Fruit fly (Drosophila melanogaster) whole organism, embryonic: ENCODE data around the gene CG18081.

Experiments used
- ATbp ChIP-seq: fragments of 200-800 bp; sonication (Bioruptor generic); optimal IDR thresholded peaks from 2 replicates; lab custom pipeline; 2017; ENCODE audit warnings: missing biosample characterization, mild to moderate bottlenecking, missing genetic modification characterization, missing genetic modification reagents
- CG11560 ChIP-seq: fragments of 200-800 bp; sonication (Bioruptor generic); IDR thresholded peaks from 3 replicates; pipeline ENCODE4 v1.3.6; 2022; ENCODE audit warnings: missing biosample characterization, missing genetic modification characterization
- CG11696 ChIP-seq: fragments of 200-800 bp; sonication (Bioruptor generic); IDR thresholded peaks from 2 replicates; pipeline ENCODE4 v1.3.6; 2022; ENCODE audit warnings: missing biosample characterization, missing genetic modification characterization
- CG17328 ChIP-seq: fragments of 200-800 bp; sonication (Bioruptor generic); IDR thresholded peaks from 2 replicates; pipeline ENCODE4 v1.3.6; 2022; ENCODE audit warnings: missing biosample characterization, missing genetic modification characterization
- CG17568 ChIP-seq: fragments of 200-800 bp; sonication (Bioruptor generic); optimal IDR thresholded peaks from 2 replicates; lab custom pipeline; 2018; ENCODE audit warnings: missing biosample characterization, mild to moderate bottlenecking, missing genetic modification characterization, moderate library complexity
- CG1832 ChIP-seq: fragments of 200-800 bp; sonication (Bioruptor generic); optimal IDR thresholded peaks from 2 replicates; lab custom pipeline; 2017; ENCODE audit warnings: missing biosample characterization, mild to moderate bottlenecking, missing genetic modification characterization, inconsistent platforms
- CG30431 ChIP-seq: fragments of 200-800 bp; sonication (Bioruptor generic); optimal IDR thresholded peaks from 2 replicates; lab custom pipeline; 2017; ENCODE audit warnings: missing biosample characterization, missing genetic modification characterization
- CG32767 ChIP-seq: fragments of 200-800 bp; sonication (Bioruptor generic); IDR thresholded peaks from 2 replicates; pipeline ENCODE4 v1.3.6; 2022; ENCODE audit warnings: missing biosample characterization, missing genetic modification characterization
- CG3281 ChIP-seq: fragments of 200-800 bp; sonication (Bioruptor generic); optimal IDR thresholded peaks from 3 replicates; lab custom pipeline; 2017; ENCODE audit warnings: missing biosample characterization, mild to moderate bottlenecking, missing genetic modification characterization
- CG4360 ChIP-seq: fragments of 200-800 bp; sonication (Bioruptor generic); IDR thresholded peaks from 2 replicates; pipeline ENCODE4 v1.3.6; 2022; ENCODE audit warnings: missing biosample characterization, missing genetic modification characterization
- CG6683 ChIP-seq: fragments of 200-800 bp; sonication (Bioruptor generic); optimal IDR thresholded peaks from 2 replicates; lab custom pipeline; 2017; ENCODE audit warnings: missing biosample characterization, mild to moderate bottlenecking, missing genetic modification characterization, missing genetic modification reagents
- CG7786 ChIP-seq: fragments of 200-800 bp; sonication (Bioruptor generic); optimal IDR thresholded peaks from 2 replicates; lab custom pipeline; 2016; ENCODE audit warnings: missing biosample characterization, missing genetic modification characterization
- CG8478 ChIP-seq: fragments of >200 bp; optimal IDR thresholded peaks from 2 replicates; lab custom pipeline; 2018
- CG9876 ChIP-seq: fragments of 200-800 bp; sonication (Bioruptor generic); optimal IDR thresholded peaks from 2 replicates; lab custom pipeline; 2016; ENCODE audit warnings: missing biosample characterization, missing genetic modification characterization
- Dfd ChIP-seq, 2 experiments: fragments of >200 bp; optimal IDR thresholded peaks; 2 replicates each; lab custom pipeline; 2017; ENCODE audit warnings: missing biosample characterization in 2 of 2, missing genetic modification characterization in 2 of 2
- E2f2 ChIP-seq: fragments of 200-800 bp; sonication (Bioruptor generic); IDR thresholded peaks from 2 replicates; pipeline ENCODE4 v1.3.6; 2022; ENCODE audit warnings: missing biosample characterization, missing genetic modification characterization
- Hr39 ChIP-seq: fragments of >200 bp; optimal IDR thresholded peaks from 2 replicates; lab custom pipeline; 2017
- Hr78 ChIP-seq, 2 experiments: fragments of 200-800 bp in 1 of 2; fragments of >200 bp in 1 of 2; sonication (Bioruptor generic) in 1 of 2; optimal IDR thresholded peaks; 2 replicates each; lab custom pipeline; 2017 to 2019; ENCODE audit warnings: missing biosample characterization in 2 of 2, missing genetic modification characterization in 2 of 2, mild to moderate bottlenecking in 1 of 2, moderate library complexity in 1 of 2
- Lhr ChIP-seq: fragments of 200-800 bp; sonication (Bioruptor generic); optimal IDR thresholded peaks from 3 replicates; lab custom pipeline; 2017; ENCODE audit warnings: mild to moderate bottlenecking, missing biosample characterization, missing genetic modification reagents, missing genetic modification characterization
- MTF-1 ChIP-seq: fragments of 200-800 bp; sonication (Bioruptor generic); optimal IDR thresholded peaks from 2 replicates; lab custom pipeline; 2018; ENCODE audit warnings: missing biosample characterization, mild to moderate bottlenecking, missing genetic modification characterization, borderline replicate concordance
- Meics ChIP-seq: fragments of 200-800 bp; sonication (Bioruptor generic); optimal IDR thresholded peaks from 2 replicates; lab custom pipeline; 2017; ENCODE audit warnings: missing biosample characterization, mild to moderate bottlenecking, missing genetic modification characterization
- NC2β ChIP-seq: fragments of 200-800 bp; sonication (Bioruptor generic); optimal IDR thresholded peaks from 2 replicates; lab custom pipeline; 2016; ENCODE audit warnings: missing biosample characterization, missing genetic modification characterization
- Sin3A ChIP-seq: fragments of >200 bp; optimal IDR thresholded peaks from 2 replicates; lab custom pipeline; 2018
- Sox102F ChIP-seq: fragments of 200-800 bp; sonication (Bioruptor generic); optimal IDR thresholded peaks from 2 replicates; lab custom pipeline; 2018; ENCODE audit warnings: missing biosample characterization, mild to moderate bottlenecking, missing genetic modification characterization, moderate library complexity
- Sry-β ChIP-seq: fragments of 200-800 bp; sonication (Bioruptor generic); optimal IDR thresholded peaks from 2 replicates; lab custom pipeline; 2018; ENCODE audit warnings: missing biosample characterization, mild to moderate bottlenecking, missing genetic modification characterization, moderate library complexity
- Trl ChIP-seq, 3 experiments: fragments of >200 bp in 2 of 3; fragments of 200-800 bp in 1 of 3; sonication (Bioruptor generic) in 1 of 3; optimal IDR thresholded peaks; 2 replicates in 1 of 3; 3 replicates in 2 of 3; lab custom pipeline; 2016 to 2017; ENCODE audit warnings: missing biosample characterization in 1 of 3, missing genetic modification characterization in 1 of 3
- cg ChIP-seq: fragments of 200-800 bp; sonication (Bioruptor generic); optimal IDR thresholded peaks from 3 replicates; lab custom pipeline; 2019; ENCODE audit warnings: missing biosample characterization, mild to moderate bottlenecking, missing genetic modification characterization, moderate library complexity
- chinmo ChIP-seq: fragments of 200-800 bp; sonication (Bioruptor generic); IDR thresholded peaks from 4 replicates; pipeline ENCODE4 v1.3.6; 2022; ENCODE audit warnings: missing biosample characterization, missing genetic modification characterization; ENCODE audit not compliant: partially characterized antibody
- dan ChIP-seq: fragments of 200-800 bp; sonication (Bioruptor generic); IDR thresholded peaks from 2 replicates; pipeline ENCODE4 v1.3.6; 2022; ENCODE audit warnings: missing biosample characterization, missing genetic modification characterization
- dimm ChIP-seq: fragments of 200-800 bp; sonication (Bioruptor generic); IDR thresholded peaks from 2 replicates; pipeline ENCODE4 v1.3.6; 2022; ENCODE audit warnings: missing biosample characterization, missing genetic modification characterization
- en ChIP-seq: fragments of 200-800 bp; sonication (Bioruptor generic); optimal IDR thresholded peaks from 2 replicates; lab custom pipeline; 2016; ENCODE audit warnings: missing biosample characterization, missing genetic modification characterization
- fru ChIP-seq: fragments of >200 bp; optimal IDR thresholded peaks from 2 replicates; lab custom pipeline; 2017
- ind ChIP-seq: fragments of 200-800 bp; sonication (Bioruptor generic); optimal IDR thresholded peaks from 3 replicates; lab custom pipeline; 2016; ENCODE audit warnings: missing biosample characterization, missing genetic modification characterization
- inv ChIP-seq: fragments of 200-800 bp; sonication (Bioruptor generic); IDR thresholded peaks from 2 replicates; pipeline ENCODE4 v1.3.6; 2022; ENCODE audit warnings: missing biosample characterization, missing genetic modification characterization; ENCODE audit not compliant: partially characterized antibody
- mam ChIP-seq: fragments of 200-800 bp; sonication (Bioruptor generic); optimal IDR thresholded peaks from 3 replicates; lab custom pipeline; 2016; ENCODE audit warnings: missing biosample characterization, missing genetic modification characterization
- nau ChIP-seq: fragments of 200-800 bp; sonication (Bioruptor generic); optimal IDR thresholded peaks from 3 replicates; lab custom pipeline; 2017; ENCODE audit warnings: missing biosample characterization, mild to moderate bottlenecking, missing genetic modification characterization, missing genetic modification reagents
- nerfin-1 ChIP-seq: fragments of 200-800 bp; sonication (Bioruptor generic); optimal IDR thresholded peaks from 3 replicates; lab custom pipeline; 2019; ENCODE audit warnings: missing biosample characterization, mild to moderate bottlenecking, missing genetic modification characterization, moderate library complexity
- pan ChIP-seq, 4 experiments: fragments of >200 bp in 3 of 4; fragments of 200-800 bp in 1 of 4; sonication (Bioruptor generic) in 1 of 4; optimal IDR thresholded peaks in 3 of 4; IDR thresholded peaks in 1 of 4; 2 replicates each; pipeline versions ENCODE4 v1.3.6 to Lab custom; 2017 to 2022; ENCODE audit warnings: missing biosample characterization in 2 of 4, missing genetic modification characterization in 2 of 4, mixed read lengths in 1 of 4
- schlank ChIP-seq: fragments of 200-800 bp; sonication (Bioruptor generic); optimal IDR thresholded peaks from 2 replicates; lab custom pipeline; 2018; ENCODE audit warnings: missing biosample characterization, mild to moderate bottlenecking, missing genetic modification characterization
- sens-2 ChIP-seq: fragments of 200-800 bp; sonication (Bioruptor generic); IDR thresholded peaks from 2 replicates; pipeline ENCODE4 v1.3.6; 2022; ENCODE audit warnings: missing biosample characterization, missing genetic modification characterization
- sqz ChIP-seq: fragments of 200-800 bp; sonication (Bioruptor generic); optimal IDR thresholded peaks from 3 replicates; lab custom pipeline; 2018; ENCODE audit warnings: missing biosample characterization, mild to moderate bottlenecking, missing genetic modification characterization
- sr ChIP-seq: fragments of 200-800 bp; sonication (Bioruptor generic); IDR thresholded peaks from 3 replicates; pipeline ENCODE4 v1.3.6; 2022; ENCODE audit warnings: missing biosample characterization, missing genetic modification characterization
- stc ChIP-seq: fragments of 200-800 bp; sonication (Bioruptor generic); IDR thresholded peaks from 2 replicates; pipeline ENCODE4 v1.3.6; 2022; ENCODE audit warnings: missing biosample characterization, missing genetic modification characterization
- stwl ChIP-seq: fragments of 200-800 bp; sonication (Bioruptor generic); optimal IDR thresholded peaks from 3 replicates; lab custom pipeline; 2018; ENCODE audit warnings: missing biosample characterization, mild to moderate bottlenecking, missing genetic modification characterization, moderate library complexity
- trh ChIP-seq: fragments of 200-800 bp; sonication (Bioruptor generic); optimal IDR thresholded peaks from 2 replicates; lab custom pipeline; 2016; ENCODE audit warnings: missing biosample characterization, missing genetic modification characterization
- tup ChIP-seq: fragments of 200-800 bp; sonication (Bioruptor generic); optimal IDR thresholded peaks from 2 replicates; lab custom pipeline; 2016; ENCODE audit warnings: missing biosample characterization, mild to moderate bottlenecking, missing genetic modification characterization, moderate library complexity
- wor ChIP-seq: fragments of 200-800 bp; sonication (Bioruptor generic); IDR thresholded peaks from 2 replicates; pipeline ENCODE4 v1.3.6; 2022; ENCODE audit warnings: missing biosample characterization, missing genetic modification characterization

The CG18081 gene

dm6 chr3L:15826985-15827635 is 8.1 kb downstream of the CG18081 start (continued):
- TF ChIP-seq trh (peak; percentile 1), Lhr (GFP tag; lab: Kevin White, UChicago) (no peak), stc (GFP tag; lab: Robert Waterston, UW) (peak; percentile 51; the same call in 1 of the 2 replicates), CG11696 (GFP tag; lab: Robert Waterston, UW) (peak; percentile 55), MTF-1 (peak; percentile 42), cg (GFP tag; lab: Kevin White, UChicago) (peak; percentile 94), mam (GFP tag; lab: Kevin White, UChicago) (peak; percentile 65), ATbp (GFP tag; lab: Kevin White, UChicago) (peak; percentile 62), Dfd (GFP tag; optimal IDR thresholded peaks at IDR 0.05; lab: Kevin White, UChicago) (no peak)
- TF ChIP-seq, all 482 proteins: peak for 316

dm6 chr3L:15826347-15826984 is 8.7 kb downstream of the CG18081 start, which contains the start of the genes DCP2 and dbo:
TSS of gene DCP2 (minus strand) at chr3L:15826423.
TSS of gene dbo (plus strand) at chr3L:15826888.
- TF ChIP-seq CG17568 = no peak
- TF ChIP-seq CG7786 (GFP tag; lab: Kevin White, UChicago) = no peak
- peak; percentile 15; the same call in 1 of the 2 replicates for TF ChIP-seq wor
- peak; percentile 80 for TF ChIP-seq inv (GFP tag; lab: Robert Waterston, UW)
- no peak for TF ChIP-seq CG30431 (GFP tag; lab: Kevin White, UChicago)
- no peak for TF ChIP-seq Sry-β (GFP tag; lab: Kevin White, UChicago)
- peak; percentile 30; the same call in 1 of the 2 replicates for TF ChIP-seq E2f2 (GFP tag; lab: Robert Waterston, UW)
- peak; percentile 73 for TF ChIP-seq Meics
- TF ChIP-seq nau (GFP tag; lab: Kevin White, UChicago) = no peak
- no peak for TF ChIP-seq NC2β
- peak; percentile 70 for TF ChIP-seq Sox102F (GFP tag; lab: Kevin White, UChicago)
- TF ChIP-seq dan (GFP tag; lab: Robert Waterston, UW) = no peak
- no peak for TF ChIP-seq sr (GFP tag; lab: Robert Waterston, UW)
- peak; percentile 28 for TF ChIP-seq nerfin-1 (tag; lab: Kevin White, UChicago)
- no peak for TF ChIP-seq sqz (GFP tag; lab: Kevin White, UChicago)
- TF ChIP-seq fru = no peak
- TF ChIP-seq pan (optimal IDR thresholded peaks at IDR 0.05; lab: Kevin White, UChicago) = no peak
- peak in 1 of 2 experiments; percentile 53 for TF ChIP-seq pan (GFP tag; optimal IDR thresholded peaks at IDR 0.05 in 1 of 2, IDR thresholded peaks at IDR 0.05 in 1 of 2)
- TF ChIP-seq ind (GFP tag; lab: Kevin White, UChicago) = peak; percentile 66
- TF ChIP-seq CG1832 (GFP tag; lab: Kevin White, UChicago) = no peak
- peak; percentile 27 for TF ChIP-seq stwl (tag; lab: Kevin White, UChicago)
- TF ChIP-seq Sin3A = no peak
- TF ChIP-seq tup (GFP tag; lab: Kevin White, UChicago) = no peak
- TF ChIP-seq CG8478 = no peak
- no peak for TF ChIP-seq Hr78 (GFP tag; optimal IDR thresholded peaks at IDR 0.05; lab: Kevin White, UChicago)
- peak; percentile 35 for TF ChIP-seq schlank
- TF ChIP-seq CG3281 (GFP tag; lab: Kevin White, UChicago) = peak; percentile 60
- TF ChIP-seq Trl (optimal IDR thresholded peaks at IDR 0.05; lab: Kevin White, UChicago) = no peak
- TF ChIP-seq Trl (GFP tag; optimal IDR thresholded peaks at IDR 0.05; lab: Kevin White, UChicago) = no peak
- TF ChIP-seq CG9876 = no peak
- 0 out of 4 replicates have a peak, but pooled peaks have one; percentile 56 for TF ChIP-seq chinmo (GFP tag; lab: Robert Waterston, UW)
- TF ChIP-seq dimm (GFP tag; lab: Robert Waterston, UW) = no peak
- no peak for TF ChIP-seq CG4360
- TF ChIP-seq Hr39 (lab: Kevin White, UChicago) = no peak
- peak; percentile 49; the same call in 1 of the 2 replicates for TF ChIP-seq CG17328 (GFP tag; lab: Robert Waterston, UW)
- no peak for TF ChIP-seq en (GFP tag; lab: Kevin White, UChicago)
- no peak for TF ChIP-seq CG11560 (tag; lab: Robert Waterston, UW)
- TF ChIP-seq CG6683 (GFP tag; lab: Kevin White, UChicago) = no peak
- TF ChIP-seq CG32767 (GFP tag; lab: Robert Waterston, UW) = no peak
- TF ChIP-seq sens-2 (GFP tag; lab: Robert Waterston, UW) = no peak
